Worm (Caenorhabditis elegans) whole organism, L4/young adult: ENCODE data around the gene F59B10.5.

Experiments
- W03F9.2 ChIP-seq: fragments of 150-350 bp; optimal IDR thresholded peaks from 2 replicates; lab custom pipeline; 2014; ENCODE audit warnings: missing biosample characterization, missing genetic modification characterization
- dao-5 ChIP-seq: sonication (generic microtip); optimal IDR thresholded peaks from 2 replicates; lab custom pipeline; 2016; ENCODE audit warnings: missing genotype, missing genetic modification characterization, moderate library complexity, missing compliant biosample characterization
- him-1 ChIP-seq: sonication (generic microtip); optimal IDR thresholded peaks from 2 replicates; lab custom pipeline; 2016; ENCODE audit warnings: missing genotype, missing genetic modification reagents, missing genetic modification characterization, missing compliant biosample characterization

DNA sequence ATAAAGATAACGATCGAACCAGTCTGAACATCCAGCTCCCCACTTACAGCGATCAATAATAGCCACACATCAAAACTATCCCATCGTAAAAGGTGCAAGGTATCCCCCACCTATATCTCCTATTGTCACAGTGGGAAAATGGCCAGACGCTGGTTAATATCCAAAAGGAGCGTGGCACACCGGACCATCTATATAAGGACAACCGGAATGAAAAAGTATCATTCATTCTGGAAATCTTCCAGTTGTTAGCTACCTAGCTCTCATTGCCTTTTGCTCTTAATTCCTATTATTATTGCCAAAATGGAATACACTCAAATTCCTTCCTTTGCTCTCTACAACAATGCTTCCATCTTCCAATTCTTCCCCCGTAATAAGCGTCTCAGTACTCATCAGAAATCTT lies 46.5 kb downstream of the F59B10.5 start, which contains the start of gene ZK666.4:
- TF ChIP-seq W03F9.2 (tag; lab: Kevin White, UChicago) (no peak), him-1 (tag; lab: Kevin White, UChicago) (no peak), dao-5 (tag; lab: Kevin White, UChicago) (no peak)
